Worm (Caenorhabditis elegans) whole organism, L1 larva: ENCODE data around the gene mutd-1.

Experiments
- aha-1 ChIP-seq: fragments of 150-350 bp; optimal IDR thresholded peaks from 2 replicates; lab custom pipeline; 2014; ENCODE audit warnings: missing biosample characterization, missing genetic modification characterization
- ceh-90 ChIP-seq: sonication (generic microtip); optimal IDR thresholded peaks from 2 replicates; lab custom pipeline; 2016; ENCODE audit warnings: missing genetic modification characterization, missing compliant biosample characterization
- dsc-1 ChIP-seq: sonication (generic microtip); optimal IDR thresholded peaks from 2 replicates; lab custom pipeline; 2016; ENCODE audit warnings: mild to moderate bottlenecking, missing genetic modification characterization, missing compliant biosample characterization
- fkh-8 ChIP-seq: sonication (generic microtip); optimal IDR thresholded peaks from 2 replicates; lab custom pipeline; 2016; ENCODE audit warnings: mild to moderate bottlenecking, missing genetic modification characterization, missing compliant biosample characterization
- irx-1 ChIP-seq: sonication (generic microtip); optimal IDR thresholded peaks from 2 replicates; lab custom pipeline; 2016; ENCODE audit warnings: missing genetic modification characterization, missing compliant biosample characterization
- jun-1 ChIP-seq: fragments of 150-350 bp; optimal IDR thresholded peaks from 2 replicates; lab custom pipeline; 2014; ENCODE audit warnings: missing biosample characterization, missing genetic modification reagents, missing genetic modification characterization
- lin-14 ChIP-seq: fragments of 200-800 bp; sonication (Bioruptor generic); optimal IDR thresholded peaks from 2 replicates; lab custom pipeline; 2018; ENCODE audit warnings: mild to moderate bottlenecking, missing genetic modification characterization, moderate library complexity, missing compliant biosample characterization
- mab-9 ChIP-seq: fragments of 200-800 bp; sonication (Bioruptor generic); IDR thresholded peaks from 2 replicates; pipeline ENCODE4 v1.3.6; 2022; ENCODE audit warnings: missing genetic modification reagents, missing genetic modification characterization, missing compliant biosample characterization
- mef-2 ChIP-seq: fragments of 150-350 bp; optimal IDR thresholded peaks from 2 replicates; lab custom pipeline; 2014; ENCODE audit warnings: missing biosample characterization, missing genetic modification characterization
- nhr-19 ChIP-seq: fragments of 200-800 bp; sonication (Bioruptor generic); conservative IDR thresholded peaks from 2 replicates; pipeline ENCODE4 v1.3.6; 2022; ENCODE audit warnings: missing genetic modification characterization, missing compliant biosample characterization
- nhr-237 ChIP-seq: fragments of 150-350 bp; optimal IDR thresholded peaks from 2 replicates; lab custom pipeline; 2014; ENCODE audit warnings: missing biosample characterization, missing genetic modification characterization
- snu-23 ChIP-seq: sonication (generic microtip); optimal IDR thresholded peaks from 2 replicates; lab custom pipeline; 2016; ENCODE audit warnings: missing genetic modification characterization, missing compliant biosample characterization
- unc-130 ChIP-seq: fragments of 150-350 bp; optimal IDR thresholded peaks from 2 replicates; lab custom pipeline; 2017; ENCODE audit warnings: missing biosample characterization, missing genetic modification characterization, inconsistent platforms
- unc-30 ChIP-seq: sonication (generic microtip); optimal IDR thresholded peaks from 2 replicates; lab custom pipeline; 2017; ENCODE audit warnings: missing biosample characterization, missing genetic modification characterization
- unc-98 ChIP-seq: fragments of 200-800 bp; sonication (Bioruptor generic); IDR thresholded peaks from 2 replicates; pipeline ENCODE4 v1.3.6; 2022; ENCODE audit warnings: missing genetic modification characterization, missing compliant biosample characterization
- ztf-11 ChIP-seq, 2 experiments: sonication (generic microtip); optimal IDR thresholded peaks; 2 replicates each; lab custom pipeline; 2016 to 2017; ENCODE audit warnings: missing genetic modification characterization in 2 of 2, missing biosample characterization in 1 of 2, missing compliant biosample characterization in 1 of 2
- ztf-4 ChIP-seq: fragments of 150-350 bp; optimal IDR thresholded peaks from 2 replicates; lab custom pipeline; 2014; ENCODE audit warnings: missing biosample characterization, missing genetic modification characterization

mutd-1 gene

DNA sequence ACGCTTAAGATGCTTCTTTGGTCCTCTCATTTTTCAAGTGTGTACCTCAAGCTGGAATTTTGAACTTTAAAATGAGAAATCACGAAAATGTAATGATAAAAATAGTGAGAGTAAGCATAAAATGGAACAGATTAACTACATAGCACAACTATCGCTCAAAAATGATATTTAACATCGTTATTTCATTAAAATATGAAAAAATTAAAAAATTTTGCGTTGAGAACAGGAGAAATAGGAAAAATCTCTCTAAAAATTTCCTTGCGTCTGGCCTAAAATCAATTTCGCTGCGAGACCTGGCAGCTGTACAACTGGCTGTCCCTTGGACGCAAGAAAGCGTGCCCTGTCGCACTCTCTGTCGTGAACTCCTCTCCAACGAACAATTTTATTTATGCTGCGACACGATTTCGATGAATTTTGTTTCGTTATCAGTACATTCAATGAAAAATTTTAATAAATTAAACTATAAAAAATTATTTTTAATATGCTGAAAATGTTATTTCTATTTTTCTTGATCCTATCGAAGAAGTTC is 49.2 kb downstream of the mutd-1 start, which contains the start of gene rps-4 (continued):
- TF ChIP-seq unc-98 (GFP tag; lab: Robert Waterston, UW) (peak; percentile 34; the same call in 1 of the 2 replicates), unc-30 (tag; lab: Kevin White, UChicago) (no peak), mab-9 (GFP tag; lab: Robert Waterston, UW) (no peak), ztf-11 (tag; optimal IDR thresholded peaks at IDR 0.05; lab: Kevin White, UChicago) (peak in 1 of 2 experiments; percentile 74), mef-2 (tag; lab: Kevin White, UChicago) (peak; percentile 51), jun-1 (tag; lab: Kevin White, UChicago) (peak; percentile 75)

DNA sequence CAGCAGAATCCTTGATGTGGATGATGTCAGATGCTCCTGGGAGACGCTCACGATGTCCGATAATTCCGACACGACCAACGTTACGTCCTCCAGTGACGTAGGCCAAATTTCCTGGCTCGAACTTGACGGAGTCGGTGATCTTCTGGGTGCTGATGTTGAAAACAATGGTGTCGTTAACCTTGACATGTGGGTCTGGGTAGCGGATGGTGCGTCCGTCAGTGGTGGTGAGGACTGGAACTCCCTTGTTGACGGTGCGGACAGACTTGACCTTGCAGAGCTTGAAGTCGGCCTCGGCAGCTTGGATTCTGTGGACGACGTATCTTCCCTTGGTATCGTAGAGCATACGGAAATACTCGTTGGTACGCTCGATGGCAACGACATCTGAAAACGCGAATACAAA is 49.9 kb downstream of the mutd-1 start:
- TF ChIP-seq snu-23 (GFP tag; lab: Kevin White, UChicago) = no peak
- TF ChIP-seq ztf-4 (tag; lab: Kevin White, UChicago) = no peak
- no peak for TF ChIP-seq unc-98 (GFP tag; lab: Robert Waterston, UW)
- TF ChIP-seq nhr-237 (tag; lab: Kevin White, UChicago) = no peak
- no peak for TF ChIP-seq fkh-8 (tag; lab: Kevin White, UChicago)
- no peak for TF ChIP-seq ceh-90 (tag; lab: Kevin White, UChicago)
- no peak for TF ChIP-seq unc-130 (tag; lab: Kevin White, UChicago)
- no peak for TF ChIP-seq aha-1 (tag; lab: Kevin White, UChicago)
- no peak for TF ChIP-seq irx-1 (tag; lab: Kevin White, UChicago)
- TF ChIP-seq dsc-1 (tag; lab: Kevin White, UChicago) = no peak
- no peak for TF ChIP-seq nhr-19
- no peak for TF ChIP-seq lin-14
- TF ChIP-seq, all 84 proteins: peak for 0
